Fruit fly (Drosophila melanogaster): ENCODE results near the gene CG14316.

DNA sequence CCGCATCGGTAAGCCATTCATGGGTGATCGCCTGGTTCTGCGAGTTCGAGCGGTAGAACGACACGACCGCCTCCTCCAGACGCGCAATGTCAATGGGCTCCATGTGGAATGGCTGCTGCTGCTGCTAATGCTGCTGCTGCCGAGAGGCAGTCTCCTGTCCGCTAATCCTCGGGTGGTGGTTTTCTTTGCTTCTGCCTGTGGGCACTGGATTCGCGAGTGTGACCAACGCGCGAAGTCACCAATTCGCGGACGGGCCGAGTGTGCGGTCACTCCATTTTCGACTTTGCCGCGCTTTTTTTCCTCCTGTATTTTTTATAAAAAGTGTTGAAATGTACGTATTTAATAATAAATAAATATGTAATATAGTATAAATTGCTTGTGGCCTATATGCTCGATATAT is 31.3 kb downstream of the CG14316 start, which contains the start of gene cdm:
- TF ChIP-seq ey (GFP tag; optimal IDR thresholded peaks at IDR 0.05) (no peak), Dif (GFP tag; optimal IDR thresholded peaks at IDR 0.05; ENCODE audit: partially characterized antibody) (peak; percentile 12), Jra (GFP tag; optimal IDR thresholded peaks at IDR 0.05) (no peak), Sp1 (GFP tag; optimal IDR thresholded peaks at IDR 0.05) (no peak)

All from whole organism, wandering third instar larva.